Fruit fly (Drosophila melanogaster): ENCODE measurements around the gene crim.

crim gene

DNA sequence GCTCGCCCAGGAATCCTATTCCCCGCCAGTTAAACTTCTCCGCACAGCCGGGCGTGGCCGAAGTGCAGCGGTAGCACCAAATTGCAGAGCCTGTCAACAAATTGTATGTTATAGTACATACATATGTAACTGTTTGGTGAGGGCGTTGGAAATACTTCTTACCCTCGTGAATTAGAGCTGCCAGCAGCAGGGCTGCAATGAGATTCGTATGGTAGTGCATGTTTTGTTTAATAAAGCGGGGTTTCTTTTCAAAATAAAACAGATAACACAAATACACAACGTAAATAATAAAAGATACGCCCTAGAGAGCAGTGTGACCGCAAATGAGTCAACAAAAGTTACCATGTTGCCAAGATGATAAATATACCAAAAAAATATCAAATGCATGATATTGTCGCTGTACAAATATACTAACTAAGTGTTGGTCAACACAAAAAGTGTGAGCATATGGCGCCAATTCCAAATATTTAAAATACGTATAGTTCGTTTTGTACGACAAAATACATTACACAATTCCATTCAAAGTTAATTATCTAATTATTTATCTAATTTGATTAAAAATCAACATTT, at the start of gene crim:
Gene crim (minus strand): TSS at position 328 of the 570 bp plus-strand sequence.
- no peak for TF ChIP-seq CG17801 (GFP tag; optimal IDR thresholded peaks at IDR 0.05; ENCODE audit: partially characterized antibody)

DNA sequence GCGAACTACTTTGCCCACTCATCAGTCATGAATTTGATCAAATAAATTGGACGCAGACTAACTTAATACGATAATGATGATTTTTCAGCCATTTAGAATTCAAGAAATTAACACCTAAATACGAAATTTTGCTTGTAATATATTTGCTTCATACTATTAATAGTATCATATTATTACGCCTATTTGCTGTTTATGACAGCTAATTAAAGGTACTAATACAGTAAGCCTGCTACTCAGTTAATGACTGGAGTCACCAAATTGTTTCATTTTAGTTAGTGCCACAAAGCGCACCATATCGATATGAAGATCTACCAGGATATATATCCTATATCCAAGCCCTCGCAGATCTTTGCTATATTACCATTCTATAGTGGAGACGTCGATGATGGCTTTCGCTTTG, 39.8 kb upstream of the crim start, which contains the start of gene Gr68a:
Gene Gr68a (plus strand): TSS at position 301 of the 400 bp plus-strand sequence.
- no peak for TF ChIP-seq CG17801 (GFP tag; optimal IDR thresholded peaks at IDR 0.05; ENCODE audit: partially characterized antibody)

DNA sequence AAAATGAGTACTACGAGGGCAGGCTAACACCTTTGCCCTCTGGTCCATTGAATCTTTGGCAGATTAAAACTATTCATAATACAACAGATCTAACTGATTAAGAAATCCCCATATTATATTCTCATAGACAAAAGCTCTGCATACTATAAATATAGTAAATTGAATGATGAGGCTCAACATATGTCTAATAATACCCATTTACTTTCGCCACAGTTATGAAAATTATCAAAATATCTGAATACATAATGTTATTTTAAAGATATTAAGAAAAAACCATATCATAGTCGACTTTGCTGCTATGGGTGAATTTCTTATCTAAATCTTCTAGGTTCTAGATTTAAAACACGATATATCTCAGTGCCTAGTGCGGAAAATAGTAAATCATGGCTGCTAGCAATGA, 20.7 kb upstream of the crim start, which contains the start of gene CG32087:
Gene CG32087 (plus strand): TSS at position 301 of the 400 bp plus-strand sequence.
- TF ChIP-seq CG17801 (GFP tag; optimal IDR thresholded peaks at IDR 0.05; ENCODE audit: partially characterized antibody), result no peak

DNA sequence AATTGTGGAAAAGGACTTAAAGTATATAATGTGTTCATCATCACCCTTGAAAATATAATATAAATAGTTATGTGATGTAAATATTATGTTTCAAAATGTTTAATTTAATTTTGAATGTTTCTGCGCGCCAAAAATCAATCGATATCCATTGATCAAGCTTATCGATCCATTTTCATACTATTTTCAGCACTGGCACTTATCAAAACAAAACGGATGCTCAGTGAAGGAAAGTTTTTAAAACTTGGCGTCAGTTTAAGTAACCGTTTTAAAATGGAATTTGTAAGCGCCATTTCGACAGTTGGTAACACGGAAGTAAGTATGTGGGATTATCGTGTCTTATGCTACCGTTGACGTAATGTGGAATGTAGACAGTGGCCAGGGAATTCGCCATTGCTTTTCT, 17.0 kb upstream of the crim start, which contains the start of gene sunn:
Gene sunn (plus strand): TSS at position 202 of the 400 bp plus-strand sequence.
- no peak for TF ChIP-seq CG17801 (GFP tag; optimal IDR thresholded peaks at IDR 0.05; ENCODE audit: partially characterized antibody)

DNA sequence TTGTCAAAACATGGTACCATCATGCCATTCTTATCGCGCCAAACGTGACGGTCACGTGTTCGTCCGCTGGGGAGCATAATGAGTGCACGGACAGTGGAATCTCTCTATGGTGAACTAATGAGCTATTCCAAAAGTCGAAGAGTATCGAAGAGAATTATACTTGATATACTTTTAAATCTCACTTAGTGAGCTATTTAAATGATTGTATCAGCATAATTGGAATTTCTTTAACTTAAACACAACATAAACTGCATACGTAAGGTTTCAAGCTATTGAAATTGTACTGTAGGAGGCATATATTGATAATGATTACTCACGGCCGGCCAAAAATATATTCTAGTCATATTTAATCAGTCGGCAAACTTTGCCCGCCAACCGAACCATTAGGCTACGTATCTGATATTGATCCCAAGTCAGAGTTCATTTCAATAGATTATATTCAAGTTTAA, 10.3 kb upstream of the crim start:
- peak; percentile 18 for TF ChIP-seq CG17801 (GFP tag; optimal IDR thresholded peaks at IDR 0.05; ENCODE audit: partially characterized antibody)

DNA sequence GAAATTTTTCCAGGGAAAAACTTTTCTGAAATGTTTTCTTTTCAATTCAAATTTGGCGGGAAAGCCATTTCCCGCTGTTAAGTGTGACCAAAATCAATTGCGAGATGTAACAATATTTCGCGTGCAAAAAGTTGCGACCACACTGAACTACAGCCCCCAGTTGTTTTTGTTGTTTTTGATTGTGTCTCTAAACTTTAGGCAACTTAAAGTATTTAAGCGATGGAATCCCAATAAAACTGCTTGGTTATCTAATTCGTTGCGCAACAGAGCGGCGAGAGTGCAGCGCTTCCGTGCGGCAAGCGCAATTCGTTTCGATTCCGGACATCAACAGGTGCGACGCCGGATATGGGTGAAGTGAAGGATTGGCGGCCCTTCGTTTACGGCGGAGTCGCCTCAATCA, 9.6 kb upstream of the crim start, which contains the start of gene Bmcp:
Gene Bmcp (plus strand): TSS at position 155 of the 400 bp plus-strand sequence.
- peak; percentile 51 for TF ChIP-seq CG17801 (GFP tag; optimal IDR thresholded peaks at IDR 0.05; ENCODE audit: partially characterized antibody)

DNA sequence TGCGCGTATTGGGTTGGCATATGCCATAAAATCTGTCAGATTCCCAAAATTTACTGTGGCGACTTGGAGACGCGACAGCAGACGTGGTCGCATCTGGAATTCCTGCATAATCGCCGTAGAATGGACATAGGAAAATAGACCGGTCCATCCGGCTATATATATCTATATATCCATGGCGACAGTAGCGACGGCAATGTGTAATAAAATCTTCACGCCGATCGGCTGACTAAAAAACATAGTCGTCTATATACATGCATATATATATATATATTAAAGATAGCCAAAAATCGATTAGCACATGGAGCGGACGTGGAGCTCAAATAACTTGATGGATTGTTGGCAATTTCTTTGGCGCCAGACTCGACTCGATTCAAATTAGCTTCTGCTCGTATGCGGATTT, 6.8 kb upstream of the crim start:
- no peak for TF ChIP-seq CG17801 (GFP tag; optimal IDR thresholded peaks at IDR 0.05; ENCODE audit: partially characterized antibody)

DNA sequence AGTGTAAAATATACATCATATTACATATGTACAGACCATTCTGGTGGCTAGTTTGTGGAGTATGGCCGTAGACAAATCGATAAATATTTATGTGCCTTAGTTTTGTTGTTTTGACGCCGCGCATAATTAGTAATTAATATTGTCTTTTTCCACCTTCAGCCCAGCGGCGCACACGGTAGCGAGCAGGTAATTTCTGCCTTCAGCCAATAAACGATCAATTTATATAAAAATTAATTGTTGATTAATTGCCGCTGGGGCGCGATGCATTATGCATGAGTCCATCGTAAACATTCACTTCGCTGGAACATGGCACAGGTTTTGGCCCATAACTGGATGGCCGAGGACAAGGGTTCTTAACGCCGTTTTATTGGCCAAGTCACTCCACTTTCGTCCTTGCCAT, 6.1 kb upstream of the crim start:
- TF ChIP-seq CG17801 (GFP tag; optimal IDR thresholded peaks at IDR 0.05; ENCODE audit: partially characterized antibody), result no peak

DNA sequence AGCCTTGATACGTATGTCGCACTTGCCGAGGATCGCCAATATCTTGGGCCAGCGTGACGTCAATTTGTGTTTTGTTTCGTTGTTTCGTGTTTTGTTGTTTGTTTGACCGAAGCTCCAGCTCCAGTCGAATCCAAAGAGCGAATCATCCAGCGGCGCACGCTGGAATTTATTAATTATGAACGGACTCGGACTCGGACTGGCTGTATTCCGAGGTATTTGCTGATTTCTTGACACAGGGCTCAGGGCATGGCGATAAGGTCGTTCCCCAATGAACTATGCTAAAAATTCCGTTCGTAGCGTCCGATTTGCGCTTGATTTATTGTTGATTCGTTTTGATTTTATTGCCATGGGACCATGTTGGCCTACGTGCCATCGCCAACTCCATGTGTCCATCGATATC, 5.7 kb upstream of the crim start:
- TF ChIP-seq CG17801 (GFP tag; optimal IDR thresholded peaks at IDR 0.05; ENCODE audit: partially characterized antibody), result no peak

DNA sequence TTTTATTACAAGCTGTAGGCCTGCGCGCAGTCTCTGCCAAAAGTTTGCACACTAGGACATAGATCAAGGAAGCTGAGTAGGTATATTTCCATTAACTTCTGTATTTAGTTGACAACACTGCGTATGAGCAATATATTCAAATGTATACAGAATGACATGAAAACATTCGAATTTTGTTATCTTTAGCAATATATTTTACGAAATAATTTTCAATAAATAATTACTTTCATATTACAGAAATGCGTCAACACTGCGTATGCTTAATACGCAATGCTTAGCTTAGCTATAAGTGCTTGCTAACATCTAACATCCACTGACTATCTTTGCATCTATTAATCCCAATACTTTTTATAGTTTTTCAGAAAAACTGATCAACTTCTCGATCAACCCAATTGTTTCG, 5.2 kb upstream of the crim start:
- no peak for TF ChIP-seq CG17801 (GFP tag; optimal IDR thresholded peaks at IDR 0.05; ENCODE audit: partially characterized antibody)

DNA sequence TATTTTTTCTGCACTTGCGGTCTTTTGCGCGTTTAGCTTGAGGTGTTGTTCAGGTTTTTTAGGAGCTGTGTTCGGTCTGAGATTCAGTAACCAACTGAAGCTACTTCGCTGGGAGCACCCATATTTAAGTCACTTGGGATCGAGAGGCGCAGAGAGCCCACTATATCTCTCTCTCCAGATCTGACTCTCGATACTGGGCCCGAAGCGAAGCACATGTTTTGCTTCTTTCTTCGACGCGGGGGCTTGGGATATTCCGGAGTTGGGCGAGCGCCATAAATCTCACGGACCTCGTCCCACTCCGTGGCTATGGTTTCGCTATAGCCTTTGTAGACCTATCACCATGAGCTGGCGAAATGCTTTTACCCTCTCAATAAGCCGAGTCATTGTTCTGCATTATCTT, 4.0 kb upstream of the crim start, which contains the start of gene CG14132:
Gene CG14132 (minus strand): TSS at position 99 of the 400 bp plus-strand sequence.
- TF ChIP-seq CG17801 (GFP tag; optimal IDR thresholded peaks at IDR 0.05; ENCODE audit: partially characterized antibody), result no peak

DNA sequence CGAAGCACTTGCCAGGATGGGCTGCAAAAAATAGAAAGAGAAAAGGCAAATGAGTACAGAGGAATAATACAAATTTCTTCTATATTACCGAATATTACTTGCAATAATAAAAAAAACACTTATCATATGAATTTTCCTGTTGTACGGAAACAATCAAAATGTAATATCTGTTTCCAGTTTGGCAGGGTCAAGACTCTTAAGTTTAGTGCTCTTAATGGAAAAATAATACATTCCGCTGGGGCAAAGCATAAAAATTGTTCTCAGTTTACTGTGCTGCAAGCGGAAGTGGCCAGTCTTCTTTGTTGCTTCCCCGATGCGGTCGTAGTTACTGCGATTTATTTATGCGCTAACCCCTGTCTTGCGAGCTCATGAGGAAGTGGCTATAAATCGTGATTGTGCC, 1.7 kb upstream of the crim start:
- TF ChIP-seq CG17801 (GFP tag; optimal IDR thresholded peaks at IDR 0.05; ENCODE audit: partially characterized antibody), result no peak

DNA sequence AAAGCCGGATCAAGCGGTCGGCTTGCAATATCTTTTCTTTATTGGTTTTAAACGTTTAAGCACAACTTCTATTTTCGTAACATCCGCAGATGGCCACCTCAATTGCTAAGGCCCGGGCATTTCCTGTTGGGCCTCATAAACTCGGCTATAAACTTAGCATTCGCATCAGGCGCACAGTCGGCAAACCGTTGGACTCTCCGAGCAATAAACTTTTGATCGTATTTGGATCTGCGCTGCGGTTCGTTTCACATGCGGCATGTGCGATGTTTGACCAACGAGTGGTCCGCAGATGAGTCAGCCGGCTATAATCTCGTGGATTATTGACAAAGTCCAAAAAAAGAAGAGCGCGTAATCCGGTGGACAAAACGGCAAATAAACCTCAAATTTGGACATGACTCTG, 603 bp upstream of the crim start:
- no peak for TF ChIP-seq CG17801 (GFP tag; optimal IDR thresholded peaks at IDR 0.05; ENCODE audit: partially characterized antibody)

DNA sequence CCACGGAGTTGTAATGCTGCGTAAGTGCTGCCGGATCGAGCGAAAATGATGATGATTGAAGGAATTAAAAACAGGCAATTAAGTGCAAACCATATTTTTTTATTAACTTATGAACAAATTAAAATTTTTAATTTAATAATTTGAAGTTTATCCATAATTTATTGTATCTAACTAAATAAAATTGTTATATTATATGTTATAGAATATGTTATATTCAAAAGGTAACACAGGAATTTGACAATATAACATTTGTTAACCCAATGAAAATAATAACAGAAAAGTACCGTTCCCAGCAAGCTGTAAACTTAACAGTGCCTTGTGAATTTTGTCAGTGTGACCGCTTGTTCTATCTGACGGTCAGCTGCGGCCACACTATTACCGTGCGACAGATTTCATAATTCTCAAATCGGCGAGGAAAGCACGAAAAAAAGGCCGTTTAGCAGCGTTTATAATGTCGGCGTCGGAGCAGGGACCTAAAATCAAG, 2.5 kb downstream of the crim start, which contains the start of the genes Ccdc56 and mtTFB1:
Gene Ccdc56 (plus strand): TSS at position 347 of the 484 bp plus-strand sequence.
Gene mtTFB1 (plus strand): TSS at position 347 of the 484 bp plus-strand sequence.
- no peak for TF ChIP-seq CG17801 (GFP tag; optimal IDR thresholded peaks at IDR 0.05; ENCODE audit: partially characterized antibody)

DNA sequence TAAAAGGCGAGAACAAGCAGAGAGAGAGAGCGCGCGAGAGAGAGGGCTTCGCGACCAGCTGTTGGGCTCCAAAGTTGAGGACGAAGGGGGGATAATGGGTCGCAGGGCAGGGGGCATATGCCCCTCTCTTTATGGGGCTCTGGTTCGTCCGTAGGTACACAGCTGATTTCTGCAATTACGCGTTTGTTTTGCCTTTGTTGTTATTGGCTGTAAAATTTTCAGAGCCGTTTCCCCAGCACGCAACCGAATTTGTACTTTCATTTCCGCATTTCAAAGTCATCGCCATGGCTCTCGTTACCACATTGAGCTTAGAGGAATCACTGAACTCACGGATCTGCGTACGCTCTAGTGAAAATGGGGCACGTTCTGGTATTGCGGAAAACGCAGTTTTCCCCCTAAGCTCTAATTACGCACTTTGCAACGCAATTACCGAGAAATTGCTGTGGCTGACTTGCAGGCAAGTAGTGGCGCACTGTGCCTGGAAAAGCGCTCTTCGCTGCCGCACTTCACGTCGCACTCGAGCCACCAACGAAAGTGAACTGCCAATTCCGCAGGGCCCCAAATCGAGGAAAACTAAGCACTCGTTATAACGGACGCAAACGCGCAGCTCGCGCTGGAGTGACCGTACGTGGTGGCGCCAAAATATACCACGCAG, 3.1 kb downstream of the crim start, which contains the start of gene CG11658:
Gene CG11658 (minus strand): TSS at position 576 of the 655 bp plus-strand sequence.
- TF ChIP-seq CG17801 (GFP tag; optimal IDR thresholded peaks at IDR 0.05; ENCODE audit: partially characterized antibody), result peak; percentile 7
